Fruit fly (Drosophila melanogaster) whole organism, prepupa: ENCODE data around the gene hb.
A peak's percentile ranks its signal among the peaks of the same experiment; 100 is the strongest.

Experiments used
- Blimp-1 ChIP-seq: fragments of 200-800 bp; sonication (Bioruptor generic); optimal IDR thresholded peaks from 3 replicates; lab custom pipeline; 2017; ENCODE audit warnings: missing biosample characterization, missing genetic modification characterization, mild to moderate bottlenecking, moderate library complexity, missing genetic modification reagents
- CG10631 ChIP-seq: fragments of 200-800 bp; sonication (Bioruptor generic); optimal IDR thresholded peaks from 2 replicates; lab custom pipeline; 2016; ENCODE audit warnings: missing biosample characterization, missing genetic modification characterization
- CG11294 ChIP-seq: fragments of 200-800 bp; sonication (Bioruptor generic); IDR thresholded peaks from 2 replicates; pipeline ENCODE4 v1.3.6; 2022; ENCODE audit warnings: missing biosample characterization, missing genetic modification characterization
- CG11762 ChIP-seq: fragments of 200-800 bp; sonication (Bioruptor generic); optimal IDR thresholded peaks from 3 replicates; lab custom pipeline; 2016; ENCODE audit warnings: missing biosample characterization, missing genetic modification characterization; ENCODE audit not compliant: insufficient read depth
- CG15336 ChIP-seq: fragments of 200-800 bp; sonication (Bioruptor generic); IDR thresholded peaks from 2 replicates; pipeline ENCODE4 v1.3.6; 2022; ENCODE audit warnings: missing biosample characterization, missing genetic modification characterization
- CG1621 ChIP-seq: fragments of 200-800 bp; sonication (Bioruptor generic); optimal IDR thresholded peaks from 3 replicates; lab custom pipeline; 2018; ENCODE audit warnings: missing biosample characterization, mild to moderate bottlenecking, missing genetic modification characterization
- CG16779 ChIP-seq: fragments of 200-800 bp; sonication (Bioruptor generic); optimal IDR thresholded peaks from 3 replicates; lab custom pipeline; 2017; ENCODE audit warnings: missing biosample characterization, mild to moderate bottlenecking, missing genetic modification characterization
- CG3032 ChIP-seq: fragments of 200-800 bp; optimal IDR thresholded peaks from 2 replicates; lab custom pipeline; 2019; ENCODE audit warnings: missing biosample characterization, mild to moderate bottlenecking, missing genetic modification characterization, moderate library complexity
- CG34406 ChIP-seq: fragments of 200-800 bp; sonication (Bioruptor generic); optimal IDR thresholded peaks from 3 replicates; lab custom pipeline; 2016; ENCODE audit warnings: missing biosample characterization, missing genetic modification characterization
- CG3919 ChIP-seq: fragments of 200-800 bp; sonication (Bioruptor generic); optimal IDR thresholded peaks from 3 replicates; lab custom pipeline; 2016; ENCODE audit warnings: missing biosample characterization, missing genetic modification characterization
- CG4318 ChIP-seq: fragments of 200-800 bp; sonication (Bioruptor generic); optimal IDR thresholded peaks from 3 replicates; lab custom pipeline; 2017; ENCODE audit warnings: missing biosample characterization, mild to moderate bottlenecking, missing genetic modification characterization
- CG6163 ChIP-seq: fragments of 200-800 bp; sonication (Bioruptor generic); IDR thresholded peaks from 3 replicates; pipeline ENCODE4 v1.3.6; 2022; ENCODE audit warnings: missing biosample characterization, missing genetic modification characterization
- CG6276 ChIP-seq: fragments of 200-800 bp; sonication (Bioruptor generic); optimal IDR thresholded peaks from 2 replicates; lab custom pipeline; 2017; ENCODE audit warnings: missing biosample characterization, mild to moderate bottlenecking, missing genetic modification characterization
- CG6808 ChIP-seq: fragments of 200-800 bp; sonication (Bioruptor generic); optimal IDR thresholded peaks from 3 replicates; lab custom pipeline; 2017; ENCODE audit warnings: missing biosample characterization, missing genetic modification characterization, mild to moderate bottlenecking, moderate library complexity, missing genetic modification reagents
- CG6854 ChIP-seq: fragments of 200-800 bp; sonication (Bioruptor generic); optimal IDR thresholded peaks from 2 replicates; lab custom pipeline; 2017; ENCODE audit warnings: missing biosample characterization, mild to moderate bottlenecking, missing genetic modification characterization
- CG7368 ChIP-seq: fragments of 200-800 bp; sonication (Bioruptor generic); optimal IDR thresholded peaks from 3 replicates; lab custom pipeline; 2016; ENCODE audit warnings: missing biosample characterization, missing genetic modification characterization
- CG8119 ChIP-seq: fragments of 200-800 bp; sonication (Bioruptor generic); IDR thresholded peaks from 3 replicates; pipeline ENCODE4 v1.3.6; 2022; ENCODE audit warnings: missing biosample characterization, missing genetic modification characterization
- CG8319 ChIP-seq: fragments of 200-800 bp; sonication (Bioruptor generic); optimal IDR thresholded peaks from 3 replicates; lab custom pipeline; 2016; ENCODE audit warnings: missing biosample characterization, missing genetic modification characterization
- CG8632 ChIP-seq: fragments of 200-800 bp; sonication (Bioruptor generic); optimal IDR thresholded peaks from 3 replicates; lab custom pipeline; 2016; ENCODE audit warnings: missing biosample characterization, missing genetic modification characterization
- CG9139 ChIP-seq: fragments of 200-800 bp; sonication (Bioruptor generic); optimal IDR thresholded peaks from 3 replicates; lab custom pipeline; 2017; ENCODE audit warnings: missing biosample characterization, mild to moderate bottlenecking, missing genetic modification characterization
- Eip75B ChIP-seq: fragments of 200-800 bp; sonication (Bioruptor generic); optimal IDR thresholded peaks from 3 replicates; lab custom pipeline; 2016; ENCODE audit warnings: missing biosample characterization, missing genetic modification characterization
- Eip78C ChIP-seq: fragments of 200-800 bp; sonication (Bioruptor generic); peaks from one replicate; lab custom pipeline; 2016; ENCODE audit warnings: missing biosample characterization, missing genetic modification characterization
- Eip93F ChIP-seq: fragments of 200-800 bp; sonication (Bioruptor generic); optimal IDR thresholded peaks from 2 replicates; lab custom pipeline; 2016; ENCODE audit warnings: missing biosample characterization, mild to moderate bottlenecking, missing genetic modification characterization
- Ets21C ChIP-seq: fragments of 200-800 bp; sonication (Bioruptor generic); optimal IDR thresholded peaks from 3 replicates; lab custom pipeline; 2016; ENCODE audit warnings: missing biosample characterization, missing genetic modification characterization
- Ets96B ChIP-seq: fragments of 200-800 bp; optimal IDR thresholded peaks from 2 replicates; lab custom pipeline; 2019; ENCODE audit warnings: missing biosample characterization, mild to moderate bottlenecking, missing genetic modification characterization, moderate library complexity
- Gug ChIP-seq: fragments of 200-800 bp; sonication (Bioruptor generic); IDR thresholded peaks from 2 replicates; pipeline ENCODE4 v1.3.6; 2022; ENCODE audit warnings: missing biosample characterization, missing genetic modification characterization
- Hr38 ChIP-seq: sonication (Bioruptor generic); optimal IDR thresholded peaks from 2 replicates; lab custom pipeline; 2016; ENCODE audit warnings: missing biosample characterization, missing genetic modification characterization
- Hr39 ChIP-seq: fragments of 200-800 bp; sonication (Bioruptor generic); optimal IDR thresholded peaks from 2 replicates; lab custom pipeline; 2016; ENCODE audit warnings: missing biosample characterization, missing genetic modification characterization
- Met ChIP-seq: fragments of 200-800 bp; sonication (Bioruptor generic); optimal IDR thresholded peaks from 3 replicates; lab custom pipeline; 2016; ENCODE audit warnings: missing biosample characterization, missing genetic modification characterization
- OdsH ChIP-seq: fragments of 200-800 bp; sonication (Bioruptor generic); optimal IDR thresholded peaks from 3 replicates; lab custom pipeline; 2016; ENCODE audit warnings: missing biosample characterization, missing genetic modification characterization
- Smox ChIP-seq: fragments of 200-800 bp; sonication (Bioruptor generic); optimal IDR thresholded peaks from 3 replicates; lab custom pipeline; 2016; ENCODE audit warnings: missing biosample characterization, missing genetic modification characterization
- Sox102F ChIP-seq: fragments of 200-800 bp; sonication (Bioruptor generic); optimal IDR thresholded peaks from 2 replicates; lab custom pipeline; 2016; ENCODE audit warnings: missing biosample characterization, mild to moderate bottlenecking, missing genetic modification characterization
- Sox14 ChIP-seq: fragments of 200-800 bp; sonication (Bioruptor generic); optimal IDR thresholded peaks from 3 replicates; lab custom pipeline; 2016; ENCODE audit warnings: missing biosample characterization, missing genetic modification characterization
- Sox15 ChIP-seq: fragments of 200-800 bp; sonication (Bioruptor generic); optimal IDR thresholded peaks from 3 replicates; lab custom pipeline; 2016; ENCODE audit warnings: missing biosample characterization, missing genetic modification characterization
- achi ChIP-seq: fragments of 200-800 bp; sonication (Bioruptor generic); optimal IDR thresholded peaks from 3 replicates; lab custom pipeline; 2016; ENCODE audit warnings: missing biosample characterization, missing genetic modification characterization
- acj6 ChIP-seq: fragments of 200-800 bp; sonication (Bioruptor generic); optimal IDR thresholded peaks from 3 replicates; lab custom pipeline; 2016; ENCODE audit warnings: missing biosample characterization, missing genetic modification characterization
- dac ChIP-seq: fragments of 200-800 bp; sonication (Bioruptor generic); optimal IDR thresholded peaks from 2 replicates; lab custom pipeline; 2017; ENCODE audit warnings: missing biosample characterization, mild to moderate bottlenecking, missing genetic modification characterization
- eg ChIP-seq: fragments of 200-800 bp; sonication (Bioruptor generic); IDR thresholded peaks from 3 replicates; pipeline ENCODE4 v1.3.6; 2022; ENCODE audit warnings: missing biosample characterization, missing genetic modification characterization
- esn ChIP-seq: fragments of 200-800 bp; sonication (Bioruptor generic); optimal IDR thresholded peaks from 2 replicates; lab custom pipeline; 2016; ENCODE audit warnings: missing biosample characterization, mild to moderate bottlenecking, missing genetic modification characterization, moderate library complexity
- fd59A ChIP-seq: fragments of 200-800 bp; sonication (Bioruptor generic); optimal IDR thresholded peaks from 2 replicates; lab custom pipeline; 2017; ENCODE audit warnings: missing biosample characterization, mild to moderate bottlenecking, missing genetic modification characterization, missing genetic modification reagents
- fd85E ChIP-seq: fragments of 200-800 bp; sonication (Bioruptor generic); optimal IDR thresholded peaks from 3 replicates; lab custom pipeline; 2016; ENCODE audit warnings: missing biosample characterization, missing genetic modification characterization
- fkh ChIP-seq: fragments of 200-800 bp; sonication (Bioruptor generic); optimal IDR thresholded peaks from 3 replicates; lab custom pipeline; 2017; ENCODE audit warnings: missing biosample characterization, mild to moderate bottlenecking, missing genetic modification characterization, moderate library complexity
- net ChIP-seq: fragments of 200-800 bp; sonication (Bioruptor generic); optimal IDR thresholded peaks from 3 replicates; lab custom pipeline; 2016; ENCODE audit warnings: missing biosample characterization, missing genetic modification characterization
- pdm3 ChIP-seq: fragments of 200-800 bp; sonication (Bioruptor generic); optimal IDR thresholded peaks from 3 replicates; lab custom pipeline; 2016; ENCODE audit warnings: missing biosample characterization, missing genetic modification characterization
- spab ChIP-seq: fragments of 200-800 bp; sonication (Bioruptor generic); optimal IDR thresholded peaks from 2 replicates; lab custom pipeline; 2017; ENCODE audit warnings: missing biosample characterization, mild to moderate bottlenecking, missing genetic modification characterization, missing genetic modification reagents
- ss ChIP-seq, 2 experiments: fragments of 200-800 bp; sonication (Bioruptor generic); optimal IDR thresholded peaks; 2 replicates in 1 of 2; 3 replicates in 1 of 2; lab custom pipeline; 2017 to 2018; ENCODE audit warnings: mild to moderate bottlenecking in 2 of 2, missing biosample characterization in 2 of 2, missing genetic modification characterization in 2 of 2, moderate library complexity in 1 of 2
- svp ChIP-seq: fragments of 200-800 bp; sonication (Bioruptor generic); peaks from one replicate; lab custom pipeline; 2016; ENCODE audit warnings: missing biosample characterization, missing genetic modification characterization
- topi ChIP-seq: fragments of 200-800 bp; sonication (Bioruptor generic); optimal IDR thresholded peaks from 3 replicates; lab custom pipeline; 2016; ENCODE audit warnings: missing biosample characterization, missing genetic modification characterization
- vri ChIP-seq: fragments of 200-800 bp; sonication (Bioruptor generic); optimal IDR thresholded peaks from 3 replicates; lab custom pipeline; 2016; ENCODE audit warnings: missing biosample characterization, mild to moderate bottlenecking, missing genetic modification characterization

Gene hb

DNA sequence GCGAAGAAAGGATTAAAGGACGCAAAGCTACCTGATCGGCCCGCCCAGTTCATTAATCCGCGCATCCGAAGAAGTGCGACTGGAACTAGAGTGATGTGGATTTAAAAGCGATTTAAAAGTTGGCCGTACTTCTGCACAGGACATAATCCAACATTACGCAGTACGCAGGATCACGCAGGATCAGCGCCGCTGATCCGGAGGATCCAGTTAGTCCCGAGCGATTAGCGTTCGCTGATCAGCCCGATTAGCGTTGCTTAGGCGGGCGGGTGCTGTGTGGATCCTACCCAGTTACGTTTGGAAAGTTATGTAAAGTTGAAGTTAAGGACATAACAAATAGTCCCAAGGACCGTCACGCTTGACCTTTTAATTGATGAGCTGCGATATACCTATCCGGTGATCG lies 1.6 kb upstream of the hb start:
- no peak for TF ChIP-seq CG6854
- no peak for TF ChIP-seq Smox (GFP tag; lab: Kevin White, UChicago)
- no peak for TF ChIP-seq CG3032 (tag; lab: Kevin White, UChicago)
- TF ChIP-seq Sox15 = no peak
- no peak for TF ChIP-seq CG16779 (tag; lab: Kevin White, UChicago)
- TF ChIP-seq fkh (GFP tag; lab: Kevin White, UChicago) = no peak
- no peak for TF ChIP-seq Sox102F (GFP tag; lab: Kevin White, UChicago)
- TF ChIP-seq topi = no peak
- TF ChIP-seq CG11294 (GFP tag; lab: Robert Waterston, UW) = no peak
- no peak for TF ChIP-seq CG8319 (GFP tag; lab: Kevin White, UChicago)
- no peak for TF ChIP-seq Gug (GFP tag; lab: Robert Waterston, UW)
- TF ChIP-seq ss (GFP tag; optimal IDR thresholded peaks at IDR 0.05; lab: Kevin White, UChicago) = no peak
- no peak for TF ChIP-seq Eip93F (GFP tag; lab: Kevin White, UChicago)
- TF ChIP-seq CG9139 = no peak

DNA sequence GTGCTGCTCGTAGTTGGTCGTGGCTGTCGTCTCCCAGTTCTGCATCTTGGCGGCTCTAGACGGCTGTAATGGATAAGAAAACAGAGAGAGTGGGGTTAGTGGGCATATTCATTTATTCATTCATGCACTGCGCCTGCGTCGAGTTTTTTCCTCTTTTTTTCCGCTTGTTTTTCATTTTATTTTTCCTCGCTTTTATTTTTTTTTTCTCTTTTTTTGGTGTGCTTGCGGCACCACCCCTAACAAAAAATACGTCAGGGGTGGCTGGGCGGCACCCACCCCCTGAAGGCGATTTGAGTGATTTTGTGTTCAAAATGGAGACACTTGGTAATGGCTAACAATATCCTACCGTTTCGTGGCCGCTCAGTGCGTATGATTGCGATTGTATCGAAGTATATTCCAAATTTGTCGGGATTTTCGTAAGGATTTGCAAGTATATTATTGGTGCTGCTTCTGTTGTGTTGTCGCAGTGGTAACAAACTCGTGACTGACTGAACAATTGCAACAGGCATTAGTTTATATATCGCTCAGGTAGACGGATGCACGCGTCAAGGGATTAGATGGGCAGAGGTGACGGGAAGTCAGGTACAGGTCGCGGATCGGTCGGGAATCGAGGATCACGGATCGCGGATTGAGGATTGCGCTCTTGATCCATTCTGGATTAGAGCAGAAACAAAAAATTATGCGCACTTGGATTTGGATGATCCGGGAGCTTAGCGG lies 3.4 kb downstream of the hb start:
- TF ChIP-seq dac (GFP tag; lab: Kevin White, UChicago) (peak; percentile 62), topi (peak; percentile 32), Sox15 (no peak), Hr39 (GFP tag; lab: Kevin White, UChicago) (no peak), Blimp-1 (GFP tag; lab: Kevin White, UChicago) (no peak), Eip78C (GFP tag; lab: Kevin White, UChicago) (no peak), CG6854 (no peak), eg (peak; percentile 99), CG34406 (GFP tag; lab: Kevin White, UChicago) (peak; percentile 70), fd85E (GFP tag; lab: Kevin White, UChicago) (peak; percentile 21), CG10631 (GFP tag; lab: Kevin White, UChicago) (peak; percentile 47), Ets96B (tag; lab: Kevin White, UChicago) (peak; percentile 74), svp (GFP tag; lab: Kevin White, UChicago) (peak; percentile 37), net (GFP tag; lab: Kevin White, UChicago) (peak; percentile 91), CG8119 (GFP tag; lab: Robert Waterston, UW) (peak; percentile 94), CG16779 (tag; lab: Kevin White, UChicago) (peak; percentile 94), OdsH (GFP tag; lab: Kevin White, UChicago) (peak; percentile 64), CG1621 (no peak), esn (no peak), CG6808 (GFP tag; lab: Kevin White, UChicago) (peak; percentile 86), CG9139 (peak; percentile 95), Hr38 (GFP tag; lab: Kevin White, UChicago) (no peak), achi (GFP tag; lab: Kevin White, UChicago) (peak; percentile 79), CG4318 (GFP tag; lab: Kevin White, UChicago) (peak; percentile 19), ss (GFP tag; optimal IDR thresholded peaks at IDR 0.05; lab: Kevin White, UChicago) (peak; percentile 91 to 94), CG6276 (GFP tag; lab: Kevin White, UChicago) (peak; percentile 95), Eip75B (GFP tag; lab: Kevin White, UChicago) (peak; percentile 55), CG3032 (tag; lab: Kevin White, UChicago) (peak; percentile 75), acj6 (GFP tag; lab: Kevin White, UChicago) (peak; percentile 21), vri (peak; percentile 56), fd59A (GFP tag; lab: Kevin White, UChicago) (peak; percentile 42), CG8632 (GFP tag; lab: Kevin White, UChicago) (peak; percentile 73), CG7368 (peak; percentile 84), Ets21C (GFP tag; lab: Kevin White, UChicago) (no peak), Sox14 (GFP tag; lab: Kevin White, UChicago) (peak; percentile 9), CG15336 (GFP tag; lab: Robert Waterston, UW) (peak; percentile 91), CG6163 (GFP tag; lab: Robert Waterston, UW) (peak; percentile 98), pdm3 (GFP tag; lab: Kevin White, UChicago) (peak; percentile 77), CG3919 (peak; percentile 80), spab (GFP tag; lab: Kevin White, UChicago) (peak; percentile 88), CG11762 (GFP tag; lab: Kevin White, UChicago) (peak; percentile 72), Met (GFP tag; lab: Kevin White, UChicago) (peak; percentile 52)
